Worm (Caenorhabditis elegans) whole organism, L4/young adult: ENCODE data around the gene zip-9.

Experiments used
- W03F9.2 ChIP-seq: fragments of 150-350 bp; optimal IDR thresholded peaks from 2 replicates; lab custom pipeline; 2014; ENCODE audit warnings: missing biosample characterization, missing genetic modification characterization
- dao-5 ChIP-seq: sonication (generic microtip); optimal IDR thresholded peaks from 2 replicates; lab custom pipeline; 2016; ENCODE audit warnings: missing genotype, missing genetic modification characterization, moderate library complexity, missing compliant biosample characterization
- him-1 ChIP-seq: sonication (generic microtip); optimal IDR thresholded peaks from 2 replicates; lab custom pipeline; 2016; ENCODE audit warnings: missing genotype, missing genetic modification reagents, missing genetic modification characterization, missing compliant biosample characterization

DNA sequence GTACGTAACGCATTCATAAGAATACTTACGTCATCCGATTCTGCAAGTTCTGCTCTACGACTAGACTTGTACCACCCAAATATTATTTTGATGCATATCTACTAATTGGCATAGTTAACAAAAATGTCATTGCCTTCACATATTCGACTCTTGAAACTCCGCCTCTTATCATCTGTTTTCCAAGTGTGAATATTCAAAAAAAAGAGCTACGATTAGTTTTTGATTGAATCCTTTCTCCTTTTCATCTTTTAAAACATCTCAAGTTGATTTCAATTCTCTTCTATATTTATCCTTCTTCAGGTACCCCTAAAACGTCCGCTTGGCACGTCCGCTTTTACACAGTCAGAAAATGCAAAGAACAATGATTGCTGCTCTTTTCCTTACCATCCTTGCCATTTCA lies 5.7 kb downstream of the zip-9 start, which contains the start of gene F17C11.2:
- TF ChIP-seq dao-5 (tag; lab: Kevin White, UChicago): no peak
- TF ChIP-seq him-1 (tag; lab: Kevin White, UChicago): no peak
- no peak for TF ChIP-seq W03F9.2 (tag; lab: Kevin White, UChicago)
